Worm (Caenorhabditis elegans) whole organism, L2 larva: Measurements from ENCODE around the gene C01G6.4.

Experiments used
- C34F6.9 ChIP-seq: fragments of 150-350 bp; optimal IDR thresholded peaks from 2 replicates; lab custom pipeline; 2014; ENCODE audit warnings: missing biosample characterization, missing genetic modification characterization
- F13H6.1 ChIP-seq: sonication (generic microtip); optimal IDR thresholded peaks from 2 replicates; lab custom pipeline; 2016; ENCODE audit warnings: missing genetic modification characterization, missing compliant biosample characterization
- R02D3.7 ChIP-seq: fragments of 150-350 bp; optimal IDR thresholded peaks from 2 replicates; lab custom pipeline; 2014; ENCODE audit warnings: missing biosample characterization, missing genetic modification characterization
- Y55F3AM.14 ChIP-seq: fragments of 200-800 bp; sonication (Bioruptor generic); optimal IDR thresholded peaks from 2 replicates; lab custom pipeline; 2018; ENCODE audit warnings: mild to moderate bottlenecking, missing genetic modification characterization, missing compliant biosample characterization
- ZK546.5 ChIP-seq: sonication (generic microtip); optimal IDR thresholded peaks from 2 replicates; lab custom pipeline; 2017; ENCODE audit warnings: missing biosample characterization, missing genetic modification characterization
- alr-1 ChIP-seq: fragments of 150-350 bp; optimal IDR thresholded peaks from 2 replicates; lab custom pipeline; 2014; ENCODE audit warnings: missing biosample characterization, missing genetic modification characterization
- aly-2 ChIP-seq: fragments of 150-350 bp; optimal IDR thresholded peaks from 2 replicates; lab custom pipeline; 2014; ENCODE audit warnings: missing biosample characterization, missing genetic modification characterization
- ama-1 ChIP-seq: fragments of 150-350 bp; optimal IDR thresholded peaks from 2 replicates; lab custom pipeline; 2018; ENCODE audit warnings: inconsistent platforms
- blmp-1 ChIP-seq: sonication (generic microtip); optimal IDR thresholded peaks from 2 replicates; lab custom pipeline; 2017; ENCODE audit warnings: missing genetic modification characterization, mild to moderate bottlenecking, missing compliant biosample characterization, antibody characterized with exemption, moderate library complexity; ENCODE audit not compliant: insufficient read depth
- ceh-16 ChIP-seq: fragments of 150-350 bp; optimal IDR thresholded peaks from 2 replicates; lab custom pipeline; 2014; ENCODE audit warnings: missing biosample characterization, missing genetic modification characterization
- ceh-82 ChIP-seq: fragments of 150-350 bp; optimal IDR thresholded peaks from 2 replicates; lab custom pipeline; 2014; ENCODE audit warnings: missing biosample characterization, missing genetic modification characterization
- crh-2 ChIP-seq: sonication (generic microtip); optimal IDR thresholded peaks from 2 replicates; lab custom pipeline; 2017; ENCODE audit warnings: missing biosample characterization, missing genetic modification characterization
- dmd-4 ChIP-seq: sonication (generic microtip); optimal IDR thresholded peaks from 2 replicates; lab custom pipeline; 2017; ENCODE audit warnings: missing biosample characterization, missing genetic modification characterization
- egl-27 ChIP-seq: sonication (generic microtip); optimal IDR thresholded peaks from 3 replicates; lab custom pipeline; 2017; ENCODE audit warnings: missing biosample characterization, missing genetic modification reagents, missing genetic modification characterization
- elt-1 ChIP-seq: fragments of 150-350 bp; optimal IDR thresholded peaks from 2 replicates; lab custom pipeline; 2014; ENCODE audit warnings: missing biosample characterization, missing genetic modification characterization
- elt-3 ChIP-seq: sonication (generic microtip); optimal IDR thresholded peaks from 2 replicates; lab custom pipeline; 2017; ENCODE audit warnings: missing biosample characterization, missing genetic modification characterization
- gmeb-1 ChIP-seq: fragments of 150-350 bp; optimal IDR thresholded peaks from 2 replicates; lab custom pipeline; 2014; ENCODE audit warnings: missing biosample characterization, missing genetic modification characterization
- lin-11 ChIP-seq: fragments of 150-350 bp; sonication (generic microtip); optimal IDR thresholded peaks from 2 replicates; lab custom pipeline; 2014; ENCODE audit warnings: missing biosample characterization, missing genetic modification characterization, inconsistent platforms, mixed read lengths
- lin-13 ChIP-seq: fragments of 150-350 bp; optimal IDR thresholded peaks from 2 replicates; lab custom pipeline; 2014; ENCODE audit warnings: missing biosample characterization, missing genetic modification reagents, missing genetic modification characterization
- lin-39 ChIP-seq: fragments of 150-350 bp; optimal IDR thresholded peaks from 2 replicates; lab custom pipeline; 2014; ENCODE audit warnings: missing biosample characterization, missing genetic modification reagents, missing genetic modification characterization
- lsy-2 ChIP-seq, 2 experiments: fragments of 150-350 bp in 1 of 2; sonication (generic microtip) in 1 of 2; optimal IDR thresholded peaks; 2 replicates each; lab custom pipeline; 2014 to 2017; ENCODE audit warnings: missing biosample characterization in 2 of 2, missing genetic modification characterization in 2 of 2
- mab-5 ChIP-seq: fragments of 150-350 bp; optimal IDR thresholded peaks from 2 replicates; lab custom pipeline; 2014; ENCODE audit warnings: missing biosample characterization, missing genetic modification characterization
- mbf-1 ChIP-seq: sonication (generic microtip); optimal IDR thresholded peaks from 2 replicates; lab custom pipeline; 2017; ENCODE audit warnings: missing biosample characterization, missing genetic modification characterization
- mdl-1 ChIP-seq, 2 experiments: fragments of 150-350 bp in 1 of 2; sonication (generic microtip) in 1 of 2; optimal IDR thresholded peaks; 2 replicates each; lab custom pipeline; 2017; ENCODE audit warnings: missing biosample characterization in 2 of 2, missing genetic modification characterization in 2 of 2
- nhr-10 ChIP-seq: sonication (generic microtip); optimal IDR thresholded peaks from 2 replicates; lab custom pipeline; 2017; ENCODE audit warnings: missing biosample characterization, missing genetic modification characterization
- nhr-11 ChIP-seq: fragments of 150-350 bp; optimal IDR thresholded peaks from 2 replicates; lab custom pipeline; 2014; ENCODE audit warnings: missing biosample characterization, missing genetic modification characterization
- nhr-12 ChIP-seq: fragments of 150-350 bp; optimal IDR thresholded peaks from 2 replicates; lab custom pipeline; 2014; ENCODE audit warnings: missing biosample characterization, missing genetic modification characterization
- nhr-129 ChIP-seq: fragments of 150-350 bp; optimal IDR thresholded peaks from 2 replicates; lab custom pipeline; 2014; ENCODE audit warnings: missing biosample characterization, missing genetic modification characterization
- nhr-21 ChIP-seq: fragments of 150-350 bp; optimal IDR thresholded peaks from 2 replicates; lab custom pipeline; 2014; ENCODE audit warnings: missing biosample characterization, missing genetic modification characterization
- nhr-23 ChIP-seq: fragments of 150-350 bp; optimal IDR thresholded peaks from 2 replicates; lab custom pipeline; 2014; ENCODE audit warnings: missing biosample characterization, missing genetic modification reagents, missing genetic modification characterization
- nhr-237 ChIP-seq: fragments of 150-350 bp; optimal IDR thresholded peaks from 2 replicates; lab custom pipeline; 2014; ENCODE audit warnings: missing biosample characterization, missing genetic modification characterization
- nhr-25 ChIP-seq: fragments of 150-350 bp; sonication (generic microtip); optimal IDR thresholded peaks from 3 replicates; lab custom pipeline; 2014; ENCODE audit warnings: missing biosample characterization, missing genetic modification characterization
- nhr-6 ChIP-seq: fragments of 150-350 bp; optimal IDR thresholded peaks from 2 replicates; lab custom pipeline; 2014; ENCODE audit warnings: missing biosample characterization, missing genetic modification characterization
- nhr-77 ChIP-seq: fragments of 150-350 bp; optimal IDR thresholded peaks from 2 replicates; lab custom pipeline; 2014; ENCODE audit warnings: missing biosample characterization, missing genetic modification characterization
- peb-1 ChIP-seq: fragments of 150-350 bp; optimal IDR thresholded peaks from 2 replicates; lab custom pipeline; 2014; ENCODE audit warnings: missing biosample characterization, missing genetic modification characterization
- sem-4 ChIP-seq: fragments of 150-350 bp; optimal IDR thresholded peaks from 2 replicates; lab custom pipeline; 2014; ENCODE audit warnings: missing biosample characterization, missing genetic modification reagents, missing genetic modification characterization
- skn-1 ChIP-seq: sonication (generic microtip); optimal IDR thresholded peaks from 2 replicates; lab custom pipeline; 2017; ENCODE audit warnings: missing biosample characterization, missing genetic modification characterization
- sma-3 ChIP-seq: sonication (generic microtip); optimal IDR thresholded peaks from 2 replicates; lab custom pipeline; 2016; ENCODE audit warnings: missing genetic modification reagents, missing genetic modification characterization, missing compliant biosample characterization
- sma-9 ChIP-seq, 2 experiments: fragments of 150-350 bp in 1 of 2; sonication (generic microtip) in 1 of 2; optimal IDR thresholded peaks; 2 replicates each; lab custom pipeline; 2014 to 2016; ENCODE audit warnings: missing genetic modification characterization in 2 of 2, mild to moderate bottlenecking in 1 of 2, missing biosample characterization in 1 of 2, missing compliant biosample characterization in 1 of 2, missing genetic modification reagents in 1 of 2, moderate library complexity in 1 of 2
- snpc-4 ChIP-seq: fragments of 150-350 bp; optimal IDR thresholded peaks from 2 replicates; lab custom pipeline; 2014; ENCODE audit warnings: missing biosample characterization, missing genetic modification characterization
- unc-39 ChIP-seq: fragments of 150-350 bp; optimal IDR thresholded peaks from 2 replicates; lab custom pipeline; 2014; ENCODE audit warnings: missing biosample characterization, missing genetic modification characterization
- unc-62 ChIP-seq: fragments of 150-350 bp; optimal IDR thresholded peaks from 2 replicates; lab custom pipeline; 2014; ENCODE audit warnings: missing biosample characterization, missing genetic modification reagents, missing genetic modification characterization
- zag-1 ChIP-seq: fragments of 150-350 bp; optimal IDR thresholded peaks from 2 replicates; lab custom pipeline; 2014; ENCODE audit warnings: missing biosample characterization, missing genetic modification characterization
- ztf-1 ChIP-seq: fragments of 200-800 bp; sonication (Bioruptor generic); conservative IDR thresholded peaks from 2 replicates; pipeline ENCODE4 v1.3.6; 2022; ENCODE audit warnings: missing genetic modification characterization, missing compliant biosample characterization

The C01G6.4 gene

ce11 chrII:9263784-9264183, 9.1 kb downstream of the C01G6.4 start:
- TF ChIP-seq sma-9 (GFP tag; optimal IDR thresholded peaks at IDR 0.05; lab: Kevin White, UChicago) (peak; percentile 17), sma-9 (tag; optimal IDR thresholded peaks at IDR 0.05; lab: Kevin White, UChicago) (no peak), nhr-6 (tag; lab: Kevin White, UChicago) (no peak), unc-62 (GFP tag; lab: Kevin White, UChicago) (no peak), lin-11 (tag; lab: Kevin White, UChicago) (no peak), lin-13 (GFP tag; lab: Kevin White, UChicago) (no peak), peb-1 (no peak), elt-1 (no peak), unc-39 (tag; lab: Kevin White, UChicago) (no peak), zag-1 (tag; lab: Kevin White, UChicago) (no peak), nhr-10 (tag; lab: Kevin White, UChicago) (no peak), R02D3.7 (tag; lab: Kevin White, UChicago) (no peak), gmeb-1 (no peak), nhr-237 (tag; lab: Kevin White, UChicago) (no peak), nhr-23 (tag; lab: Kevin White, UChicago) (no peak), mbf-1 (tag; lab: Kevin White, UChicago) (no peak), nhr-11 (tag; lab: Kevin White, UChicago) (no peak), ztf-1 (GFP tag; lab: Robert Waterston, UW) (no peak), C34F6.9 (peak; percentile 53), blmp-1 (tag; lab: Kevin White, UChicago) (no peak), sma-3 (GFP tag; lab: Kevin White, UChicago) (no peak), Y55F3AM.14 (GFP tag; lab: Kevin White, UChicago) (no peak), crh-2 (tag; lab: Kevin White, UChicago) (no peak), F13H6.1 (tag; lab: Kevin White, UChicago) (no peak), ama-1 (lab: Kevin White, UChicago) (no peak), egl-27 (tag; lab: Kevin White, UChicago) (no peak), nhr-129 (peak; percentile 22), mab-5 (no peak), dmd-4 (tag; lab: Kevin White, UChicago) (no peak), lsy-2 (tag; optimal IDR thresholded peaks at IDR 0.05; lab: Kevin White, UChicago) (peak in 1 of 2 experiments; percentile 49), ceh-82 (tag; lab: Kevin White, UChicago) (no peak), ceh-16 (tag; lab: Kevin White, UChicago) (no peak)

- no peak for TF ChIP-seq snpc-4
- TF ChIP-seq sem-4 (tag; lab: Kevin White, UChicago), result no peak
- TF ChIP-seq gmeb-1, result no peak
- no peak for TF ChIP-seq nhr-23 (tag; lab: Kevin White, UChicago)
- TF ChIP-seq nhr-21, result no peak
- TF ChIP-seq elt-3 (tag; lab: Kevin White, UChicago), result no peak
- no peak for TF ChIP-seq ceh-16 (tag; lab: Kevin White, UChicago)
- TF ChIP-seq nhr-12 (tag; lab: Kevin White, UChicago), result no peak
- TF ChIP-seq sma-9 (GFP tag; optimal IDR thresholded peaks at IDR 0.05; lab: Kevin White, UChicago), result no peak
- no peak for TF ChIP-seq sma-9 (tag; optimal IDR thresholded peaks at IDR 0.05; lab: Kevin White, UChicago)
- TF ChIP-seq skn-1 (tag; lab: Kevin White, UChicago), result no peak
- TF ChIP-seq blmp-1 (tag; lab: Kevin White, UChicago), result no peak
- TF ChIP-seq F13H6.1 (tag; lab: Kevin White, UChicago), result no peak
- TF ChIP-seq, all 48 proteins: peak for 0
Measured at ce11 chrII:9262845-9263402, 9.9 kb downstream of the C01G6.4 start.

ce11 chrII:9261931-9262562, 10.8 kb downstream of the C01G6.4 start, which contains the start of gene aqp-2:
Gene aqp-2 (minus strand): TSS chrII:9261981.
- TF ChIP-seq sem-4 (tag; lab: Kevin White, UChicago), result no peak
- TF ChIP-seq ama-1 (lab: Kevin White, UChicago), result peak; percentile 17
- TF ChIP-seq snpc-4, result no peak
- TF ChIP-seq nhr-25, result peak; percentile 31
- peak in 1 of 2 experiments; percentile 36 for TF ChIP-seq lsy-2 (tag; optimal IDR thresholded peaks at IDR 0.05; lab: Kevin White, UChicago)
- no peak for TF ChIP-seq R02D3.7 (tag; lab: Kevin White, UChicago)
- no peak for TF ChIP-seq nhr-77 (tag; lab: Kevin White, UChicago)
- TF ChIP-seq egl-27 (tag; lab: Kevin White, UChicago), result no peak
- no peak for TF ChIP-seq unc-62 (GFP tag; lab: Kevin White, UChicago)
- TF ChIP-seq nhr-11 (tag; lab: Kevin White, UChicago), result no peak
- no peak for TF ChIP-seq alr-1 (tag; lab: Kevin White, UChicago)
- no peak for TF ChIP-seq Y55F3AM.14 (GFP tag; lab: Kevin White, UChicago)
- TF ChIP-seq ceh-16 (tag; lab: Kevin White, UChicago), result no peak
- TF ChIP-seq unc-39 (tag; lab: Kevin White, UChicago), result no peak
- no peak for TF ChIP-seq nhr-12 (tag; lab: Kevin White, UChicago)
- no peak for TF ChIP-seq nhr-10 (tag; lab: Kevin White, UChicago)
- no peak for TF ChIP-seq crh-2 (tag; lab: Kevin White, UChicago)
- no peak for TF ChIP-seq dmd-4 (tag; lab: Kevin White, UChicago)
- TF ChIP-seq blmp-1 (tag; lab: Kevin White, UChicago), result no peak
- no peak for TF ChIP-seq mdl-1 (tag; optimal IDR thresholded peaks at IDR 0.05; lab: Kevin White, UChicago)
- TF ChIP-seq lin-39 (tag; lab: Kevin White, UChicago), result no peak
- TF ChIP-seq sma-9 (GFP tag; optimal IDR thresholded peaks at IDR 0.05; lab: Kevin White, UChicago), result peak; percentile 82
- no peak for TF ChIP-seq sma-9 (tag; optimal IDR thresholded peaks at IDR 0.05; lab: Kevin White, UChicago)
- TF ChIP-seq mbf-1 (tag; lab: Kevin White, UChicago), result no peak
- TF ChIP-seq elt-3 (tag; lab: Kevin White, UChicago), result no peak
- TF ChIP-seq ztf-1 (GFP tag; lab: Robert Waterston, UW), result no peak
- no peak for TF ChIP-seq lin-11 (tag; lab: Kevin White, UChicago)
- peak; percentile 68 for TF ChIP-seq F13H6.1 (tag; lab: Kevin White, UChicago)
- TF ChIP-seq aly-2, result no peak
- no peak for TF ChIP-seq ZK546.5
- TF ChIP-seq ceh-82 (tag; lab: Kevin White, UChicago), result no peak
